Worm (Caenorhabditis elegans): ENCODE measurements around the gene R07A4.2.

ce11 chrX:10754532-10754931 is 8.2 kb upstream of the R07A4.2 start:
- TF ChIP-seq ztf-29 (GFP tag; IDR thresholded peaks at IDR 0.05) = no peak
- no peak for TF ChIP-seq tab-1 (GFP tag; IDR thresholded peaks at IDR 0.05)
- TF ChIP-seq cog-1 (tag; optimal IDR thresholded peaks at IDR 0.05) = no peak
- no peak for TF ChIP-seq med-1 (GFP tag; optimal IDR thresholded peaks at IDR 0.05; ENCODE audit: insufficient read depth)
- no peak for TF ChIP-seq flt-1 (GFP tag; IDR thresholded peaks at IDR 0.05)
- TF ChIP-seq T22C8.4 (GFP tag; IDR thresholded peaks at IDR 0.05) = no peak
- no peak for TF ChIP-seq ztf-23 (GFP tag; IDR thresholded peaks at IDR 0.05)
- no peak for TF ChIP-seq klf-2 (GFP tag; conservative IDR thresholded peaks at IDR 0.05)

Data from whole organism, midembryonic.